Worm (Caenorhabditis elegans) whole organism, L4 larva: ENCODE data around the gene dct-6.

Source experiments
- daf-19 ChIP-seq: fragments of 200-800 bp; sonication (Bioruptor generic); conservative IDR thresholded peaks from 2 replicates; pipeline ENCODE4 v1.3.6; 2022; ENCODE audit warnings: missing genetic modification characterization, missing compliant biosample characterization
- ztf-11 ChIP-seq: fragments of 150-350 bp; optimal IDR thresholded peaks from 2 replicates; lab custom pipeline; 2014; ENCODE audit warnings: missing biosample characterization, missing genetic modification characterization

DNA sequence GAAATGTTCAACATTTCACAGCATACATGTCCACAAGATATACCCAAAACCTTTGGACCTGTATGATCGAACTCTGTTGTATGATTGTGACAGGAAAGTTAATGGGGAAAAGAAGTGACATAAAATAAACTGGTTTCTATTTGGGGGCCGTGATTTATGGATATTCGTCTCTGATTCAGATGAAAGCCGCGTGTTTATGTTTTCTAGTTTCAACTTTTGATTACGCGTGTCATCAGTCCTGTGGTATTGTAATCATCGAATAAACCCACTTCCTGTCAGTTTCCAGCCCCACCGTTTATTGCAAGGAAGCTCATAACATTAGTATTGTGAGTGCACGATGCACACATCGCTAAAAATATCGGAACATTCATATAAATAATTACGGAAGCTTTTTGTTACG, 44.0 kb upstream of the dct-6 start:
- TF ChIP-seq ztf-11 (tag; lab: Kevin White, UChicago) (no peak), daf-19 (GFP tag; lab: Robert Waterston, UW) (no peak)
